Worm (Caenorhabditis elegans) whole organism, L3 larva: ENCODE data around the gene pud-4.

Experiments used
- ZK546.5 ChIP-seq: sonication (generic microtip); optimal IDR thresholded peaks from 2 replicates; lab custom pipeline; 2017; ENCODE audit warnings: missing biosample characterization, missing genetic modification characterization
- aly-2 ChIP-seq: fragments of 150-350 bp; optimal IDR thresholded peaks from 2 replicates; lab custom pipeline; 2014; ENCODE audit warnings: missing biosample characterization, missing genetic modification characterization
- ama-1 ChIP-seq: fragments of 150-350 bp; optimal IDR thresholded peaks from 2 replicates; lab custom pipeline; 2018
- ceh-16 ChIP-seq: sonication (generic microtip); optimal IDR thresholded peaks from 2 replicates; lab custom pipeline; 2017; ENCODE audit warnings: missing biosample characterization, missing genetic modification characterization
- ceh-28 ChIP-seq: fragments of 150-350 bp; optimal IDR thresholded peaks from 2 replicates; lab custom pipeline; 2014; ENCODE audit warnings: missing biosample characterization, missing genetic modification reagents, missing genetic modification characterization
- ceh-82 ChIP-seq: fragments of 150-350 bp; optimal IDR thresholded peaks from 2 replicates; lab custom pipeline; 2014; ENCODE audit warnings: missing biosample characterization, missing genetic modification characterization
- daf-12 ChIP-seq: fragments of 150-350 bp; optimal IDR thresholded peaks from 2 replicates; lab custom pipeline; 2014; ENCODE audit warnings: missing biosample characterization, missing genetic modification reagents, missing genetic modification characterization
- egl-5 ChIP-seq: fragments of 150-350 bp; optimal IDR thresholded peaks from 2 replicates; lab custom pipeline; 2017; ENCODE audit warnings: missing biosample characterization, missing genetic modification reagents, missing genetic modification characterization, inconsistent platforms
- elt-1 ChIP-seq: fragments of 150-350 bp; optimal IDR thresholded peaks from 2 replicates; lab custom pipeline; 2014; ENCODE audit warnings: missing biosample characterization, missing genetic modification characterization
- elt-2 ChIP-seq: sonication (generic microtip); optimal IDR thresholded peaks from 2 replicates; lab custom pipeline; 2016; ENCODE audit warnings: missing genetic modification reagents, mild to moderate bottlenecking, missing genetic modification characterization, missing compliant biosample characterization
- elt-3 ChIP-seq, 3 experiments: fragments of 150-350 bp in 1 of 3; sonication (generic microtip) in 2 of 3; optimal IDR thresholded peaks; 2 replicates in 2 of 3; 4 replicates in 1 of 3; lab custom pipeline; 2014 to 2017; ENCODE audit warnings: missing biosample characterization in 3 of 3, missing genetic modification characterization in 3 of 3
- eor-1 ChIP-seq, 2 experiments: fragments of 150-350 bp; optimal IDR thresholded peaks; 2 replicates each; lab custom pipeline; 2014 to 2018; ENCODE audit warnings: missing biosample characterization in 2 of 2, missing genetic modification characterization in 2 of 2
- fos-1 ChIP-seq: fragments of 150-350 bp; optimal IDR thresholded peaks from 2 replicates; lab custom pipeline; 2014; ENCODE audit warnings: missing biosample characterization, missing genetic modification characterization
- hmg-11 ChIP-seq: sonication (generic microtip); optimal IDR thresholded peaks from 2 replicates; lab custom pipeline; 2016; ENCODE audit warnings: missing genetic modification characterization, missing compliant biosample characterization
- jun-1 ChIP-seq: fragments of 150-350 bp; optimal IDR thresholded peaks from 2 replicates; lab custom pipeline; 2014; ENCODE audit warnings: missing biosample characterization, missing genetic modification reagents, missing genetic modification characterization
- lin-15B ChIP-seq: fragments of 150-350 bp; optimal IDR thresholded peaks from 2 replicates; lab custom pipeline; 2014; ENCODE audit warnings: missing biosample characterization, missing genetic modification characterization
- lin-39 ChIP-seq: fragments of 150-350 bp; optimal IDR thresholded peaks from 2 replicates; lab custom pipeline; 2018; ENCODE audit warnings: missing biosample characterization, missing genetic modification reagents, missing genetic modification characterization
- lsy-12 ChIP-seq: sonication (generic microtip); optimal IDR thresholded peaks from 2 replicates; lab custom pipeline; 2016; ENCODE audit warnings: mild to moderate bottlenecking, missing genetic modification characterization, missing compliant biosample characterization
- mdl-1 ChIP-seq: fragments of 150-350 bp; optimal IDR thresholded peaks from 2 replicates; lab custom pipeline; 2014; ENCODE audit warnings: missing biosample characterization, missing genetic modification characterization
- mml-1 ChIP-seq: fragments of 150-350 bp; sonication (generic microtip); optimal IDR thresholded peaks from 3 replicates; lab custom pipeline; 2014; ENCODE audit warnings: missing biosample characterization, missing genetic modification characterization
- nfya-1 ChIP-seq: sonication (generic microtip); optimal IDR thresholded peaks from 2 replicates; lab custom pipeline; 2017; ENCODE audit warnings: missing genetic modification characterization, mild to moderate bottlenecking, missing compliant biosample characterization, antibody characterized with exemption, moderate library complexity; ENCODE audit not compliant: insufficient read depth
- nhr-23 ChIP-seq: fragments of 150-350 bp; optimal IDR thresholded peaks from 2 replicates; lab custom pipeline; 2014; ENCODE audit warnings: missing biosample characterization, missing genetic modification reagents, missing genetic modification characterization
- nhr-28 ChIP-seq: fragments of 150-350 bp; optimal IDR thresholded peaks from 2 replicates; lab custom pipeline; 2014; ENCODE audit warnings: missing biosample characterization, missing genetic modification characterization
- nhr-67 ChIP-seq: fragments of 150-350 bp; optimal IDR thresholded peaks from 2 replicates; lab custom pipeline; 2014; ENCODE audit warnings: missing biosample characterization, missing genetic modification characterization
- nhr-76 ChIP-seq: fragments of 150-350 bp; sonication (generic microtip); optimal IDR thresholded peaks from 5 replicates; lab custom pipeline; 2014; ENCODE audit warnings: missing biosample characterization, missing genetic modification characterization
- nhr-77 ChIP-seq: fragments of 150-350 bp; optimal IDR thresholded peaks from 2 replicates; lab custom pipeline; 2014; ENCODE audit warnings: missing biosample characterization, missing genetic modification characterization
- pha-4 ChIP-seq: fragments of 150-350 bp; optimal IDR thresholded peaks from 2 replicates; lab custom pipeline; 2014; ENCODE audit warnings: missing biosample characterization, missing genetic modification reagents, missing genetic modification characterization
- pqm-1 ChIP-seq: fragments of 150-350 bp; optimal IDR thresholded peaks from 2 replicates; lab custom pipeline; 2017; ENCODE audit warnings: missing biosample characterization, missing genetic modification characterization, inconsistent platforms
- sea-2 ChIP-seq: fragments of 150-350 bp; sonication (generic microtip); optimal IDR thresholded peaks from 4 replicates; lab custom pipeline; 2014; ENCODE audit warnings: missing biosample characterization, missing genetic modification reagents, missing genetic modification characterization
- skn-1 ChIP-seq: fragments of 150-350 bp; optimal IDR thresholded peaks from 2 replicates; lab custom pipeline; 2014; ENCODE audit warnings: missing biosample characterization, missing genetic modification characterization
- tbx-2 ChIP-seq: sonication (generic microtip); optimal IDR thresholded peaks from 2 replicates; lab custom pipeline; 2016; ENCODE audit warnings: mild to moderate bottlenecking, missing genetic modification characterization, missing compliant biosample characterization
- unc-39 ChIP-seq: sonication (generic microtip); optimal IDR thresholded peaks from 4 replicates; lab custom pipeline; 2017; ENCODE audit warnings: missing biosample characterization, missing genetic modification characterization
- unc-62 ChIP-seq: fragments of 150-350 bp; sonication (generic microtip); optimal IDR thresholded peaks from 4 replicates; lab custom pipeline; 2014; ENCODE audit warnings: missing biosample characterization, missing genetic modification reagents, missing genetic modification characterization
- ztf-4 ChIP-seq: fragments of 150-350 bp; optimal IDR thresholded peaks from 2 replicates; lab custom pipeline; 2014; ENCODE audit warnings: missing biosample characterization, missing genetic modification characterization

Gene pud-4

ce11 chrV:2326378-2326777 lies at the start of gene pud-4:
TSS of gene pud-4 (plus strand) at chrV:2326678.
- TF ChIP-seq nhr-67 (no peak), unc-39 (tag; lab: Kevin White, UChicago) (no peak), hmg-11 (tag; lab: Kevin White, UChicago) (no peak), ZK546.5 (tag; lab: Kevin White, UChicago) (no peak), ceh-82 (tag; lab: Kevin White, UChicago) (no peak), daf-12 (no peak), elt-1 (tag; lab: Kevin White, UChicago) (no peak), lsy-12 (tag; lab: Kevin White, UChicago) (no peak), ceh-16 (tag; lab: Kevin White, UChicago) (no peak), aly-2 (no peak)

DNA sequence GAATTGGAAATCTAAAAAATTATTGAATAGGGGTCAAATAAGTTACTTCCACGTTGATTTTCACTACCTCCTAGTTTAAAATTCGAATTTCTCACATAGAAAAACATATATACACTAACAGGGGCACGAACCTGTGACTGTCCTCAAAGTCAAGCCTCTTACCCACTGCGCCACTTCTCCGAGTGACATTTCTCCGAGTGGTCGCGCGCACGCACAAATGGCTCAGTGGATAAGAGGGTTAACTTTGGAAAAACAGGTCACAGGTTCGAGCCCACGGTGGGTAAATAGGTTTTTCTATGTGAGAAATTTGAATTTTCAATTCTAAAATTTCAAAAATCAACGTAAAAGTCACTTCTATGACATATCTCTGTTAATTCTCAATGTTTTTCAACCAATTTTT lies 49.2 kb upstream of the pud-4 start:
- TF ChIP-seq nhr-76 (tag; lab: Kevin White, UChicago) (no peak), jun-1 (tag; lab: Kevin White, UChicago) (no peak), unc-62 (GFP tag; lab: Kevin White, UChicago) (no peak), mdl-1 (no peak), ama-1 (lab: Kevin White, UChicago) (no peak), nhr-77 (tag; lab: Kevin White, UChicago) (no peak), lin-15B (tag; lab: Kevin White, UChicago) (peak; percentile 10), pqm-1 (peak; percentile 2), eor-1 (tag; optimal IDR thresholded peaks at IDR 0.05; lab: Kevin White, UChicago) (no peak), ceh-16 (tag; lab: Kevin White, UChicago) (no peak), pha-4 (tag; lab: Kevin White, UChicago) (peak; percentile 21), elt-3 (tag; optimal IDR thresholded peaks at IDR 0.05; lab: Kevin White, UChicago) (no peak), egl-5 (tag; lab: Kevin White, UChicago) (no peak), elt-1 (tag; lab: Kevin White, UChicago) (no peak), ceh-28 (no peak), lin-39 (no peak), nhr-28 (no peak), unc-39 (tag; lab: Kevin White, UChicago) (no peak), mml-1 (no peak), ztf-4 (tag; lab: Kevin White, UChicago) (no peak), nhr-23 (no peak), skn-1 (tag; lab: Kevin White, UChicago) (no peak), aly-2 (no peak), tbx-2 (tag; lab: Kevin White, UChicago) (no peak), lsy-12 (tag; lab: Kevin White, UChicago) (no peak), elt-2 (tag; lab: Kevin White, UChicago) (no peak)
- TF ChIP-seq, all 47 proteins: peak for 3

DNA sequence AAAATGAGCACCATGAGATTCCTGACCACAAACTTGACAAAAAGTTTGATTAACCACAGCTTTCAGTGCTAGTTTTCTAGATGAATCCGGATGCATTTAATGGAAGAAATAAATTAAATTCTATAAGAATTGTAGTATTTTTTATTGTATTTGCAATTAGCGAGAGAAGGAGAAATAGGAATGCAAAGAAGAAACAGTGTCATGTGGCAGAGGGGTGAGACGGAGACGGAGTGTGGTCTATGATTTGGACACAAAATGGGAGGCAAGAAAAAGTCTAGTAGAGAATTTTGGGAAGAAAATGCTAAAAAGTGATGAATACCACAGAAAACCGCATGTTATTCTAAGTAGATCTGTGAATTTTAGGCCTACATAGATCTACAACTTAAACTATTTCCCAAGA lies 48.4 kb upstream of the pud-4 start, which contains the start of gene nhr-59:
Gene nhr-59 (minus strand): TSS at position 214 of the 400 bp plus-strand sequence.
- peak; percentile 1 for TF ChIP-seq elt-2 (tag; lab: Kevin White, UChicago)
- TF ChIP-seq pha-4 (tag; lab: Kevin White, UChicago), result peak; percentile 44
- TF ChIP-seq tbx-2 (tag; lab: Kevin White, UChicago), result no peak
- no peak for TF ChIP-seq fos-1
- TF ChIP-seq pqm-1, result peak; percentile 4
- no peak for TF ChIP-seq nhr-28

- TF ChIP-seq ZK546.5 (tag; lab: Kevin White, UChicago) (no peak), aly-2 (no peak), lin-39 (no peak), pha-4 (tag; lab: Kevin White, UChicago) (no peak), mdl-1 (no peak), eor-1 (tag; optimal IDR thresholded peaks at IDR 0.05; lab: Kevin White, UChicago) (no peak), nhr-67 (no peak), lsy-12 (tag; lab: Kevin White, UChicago) (no peak), tbx-2 (tag; lab: Kevin White, UChicago) (no peak), sea-2 (GFP tag; lab: Kevin White, UChicago) (no peak), elt-1 (tag; lab: Kevin White, UChicago) (no peak), nhr-77 (tag; lab: Kevin White, UChicago) (no peak), ceh-16 (tag; lab: Kevin White, UChicago) (no peak), nfya-1 (tag; lab: Kevin White, UChicago) (no peak), elt-3 (tag; optimal IDR thresholded peaks at IDR 0.05; lab: Kevin White, UChicago) (no peak)
- TF ChIP-seq, all 47 proteins: peak for 0
Observed at ce11 chrV:2278543-2278942, 47.9 kb upstream of the pud-4 start, which contains the start of gene fbxa-137. TSS of gene fbxa-137 (plus strand) at chrV:2278816.
